Worm (Caenorhabditis elegans) whole organism, mixed stage, embryonic: ENCODE data around the gene F59D12.2.

ENCODE experiments used
- ces-1 ChIP-seq: fragments of 150-350 bp; optimal IDR thresholded peaks from 2 replicates; lab custom pipeline; 2014; ENCODE audit warnings: missing biosample characterization, missing genetic modification reagents, missing genetic modification characterization
- elt-3 ChIP-seq: fragments of 150-350 bp; optimal IDR thresholded peaks from 2 replicates; lab custom pipeline; 2014; ENCODE audit warnings: missing biosample characterization, missing genetic modification characterization
- pha-4 ChIP-seq: fragments of 150-350 bp; optimal IDR thresholded peaks from 2 replicates; lab custom pipeline; 2018; ENCODE audit warnings: missing biosample characterization, missing genetic modification reagents, missing genetic modification characterization
- snpc-4 ChIP-seq: fragments of 150-350 bp; optimal IDR thresholded peaks from 2 replicates; lab custom pipeline; 2014; ENCODE audit warnings: missing biosample characterization, missing genetic modification characterization
- zip-8 ChIP-seq: fragments of 150-350 bp; optimal IDR thresholded peaks from 2 replicates; lab custom pipeline; 2014; ENCODE audit warnings: missing biosample characterization, missing genetic modification characterization

- TF ChIP-seq zip-8: no peak
- TF ChIP-seq ces-1 (GFP tag; lab: Kevin White, UChicago): no peak
- TF ChIP-seq snpc-4 (tag; lab: Kevin White, UChicago): no peak
- no peak for TF ChIP-seq elt-3 (tag; lab: Kevin White, UChicago)
- no peak for TF ChIP-seq pha-4 (tag; lab: Kevin White, UChicago)
Measured at ce11 chrX:15724994-15725393, 49.5 kb upstream of the F59D12.2 start.
